Worm (Caenorhabditis elegans): ENCODE measurements around the gene warf-1.

DNA sequence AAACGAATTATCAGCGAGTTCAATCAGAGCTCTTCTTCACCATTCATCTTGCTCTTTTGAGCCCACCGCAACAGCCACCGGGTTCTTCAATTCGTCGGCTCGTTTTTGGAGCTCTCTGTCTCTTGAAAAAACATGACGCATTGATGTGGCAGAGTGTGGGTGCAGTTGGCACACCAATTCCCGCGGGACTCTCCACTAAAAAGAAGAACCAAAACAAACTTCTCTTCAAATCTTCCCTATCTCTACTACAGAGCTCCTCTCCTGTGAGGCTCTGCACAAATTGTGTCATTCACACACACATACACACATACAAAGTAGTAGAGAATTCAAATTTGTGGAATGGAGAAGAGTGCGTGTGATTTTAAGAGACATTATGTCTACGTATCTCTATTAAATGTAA is 28.4 kb downstream of the warf-1 start:
- TF ChIP-seq ztf-23 (GFP tag; IDR thresholded peaks at IDR 0.05): no peak
- TF ChIP-seq flt-1 (GFP tag; IDR thresholded peaks at IDR 0.05): no peak
- TF ChIP-seq klf-2 (GFP tag; conservative IDR thresholded peaks at IDR 0.05): no peak
- no peak for TF ChIP-seq tab-1 (GFP tag; IDR thresholded peaks at IDR 0.05)
- no peak for TF ChIP-seq med-1 (GFP tag; optimal IDR thresholded peaks at IDR 0.05; ENCODE audit: insufficient read depth)
- no peak for TF ChIP-seq ztf-29 (GFP tag; IDR thresholded peaks at IDR 0.05)

All from whole organism, midembryonic.